Worm (Caenorhabditis elegans) whole organism, L4 larva: ENCODE results near the gene srg-29.

Experiments used
- F44E2.7 ChIP-seq: fragments of 200-800 bp; sonication (Bioruptor generic); IDR thresholded peaks from 2 replicates; pipeline ENCODE4 v2.1.2; 2022; ENCODE audit warnings: missing genetic modification characterization, missing compliant biosample characterization
- F49E8.2 ChIP-seq: sonication (generic microtip); optimal IDR thresholded peaks from 2 replicates; lab custom pipeline; 2016; ENCODE audit warnings: missing compliant biosample characterization, mild to moderate bottlenecking, missing genetic modification characterization, borderline replicate concordance
- T20F7.1 ChIP-seq: fragments of 200-800 bp; sonication (Bioruptor generic); optimal IDR thresholded peaks from 2 replicates; lab custom pipeline; 2018; ENCODE audit warnings: mild to moderate bottlenecking, missing genetic modification characterization, missing compliant biosample characterization
- Y105C5A.15 ChIP-seq: fragments of 200-800 bp; sonication (Bioruptor generic); IDR thresholded peaks from 2 replicates; pipeline ENCODE4 v1.3.6; 2022; ENCODE audit warnings: missing genetic modification characterization, missing compliant biosample characterization
- Y5F2A.4 ChIP-seq: fragments of 200-800 bp; sonication (Bioruptor generic); optimal IDR thresholded peaks from 2 replicates; lab custom pipeline; 2018; ENCODE audit warnings: mild to moderate bottlenecking, missing genetic modification characterization, missing compliant biosample characterization
- ZK546.5 ChIP-seq, 2 experiments: sonication (generic microtip); optimal IDR thresholded peaks; 2 replicates each; lab custom pipeline; 2017; ENCODE audit warnings: missing biosample characterization in 2 of 2, missing genetic modification characterization in 2 of 2
- aha-1 ChIP-seq: fragments of 150-350 bp; peaks from one replicate; lab custom pipeline; 2014; ENCODE audit warnings: missing biosample characterization, missing genetic modification characterization
- daf-12 ChIP-seq: fragments of 150-350 bp; optimal IDR thresholded peaks from 2 replicates; lab custom pipeline; 2014; ENCODE audit warnings: missing biosample characterization, missing genetic modification reagents, missing genetic modification characterization
- daf-16 ChIP-seq, 3 experiments: sonication (generic microtip); optimal IDR thresholded peaks; 2 replicates each; lab custom pipeline; 2016 to 2017; ENCODE audit warnings: missing genetic modification characterization in 3 of 3, missing genetic modification reagents in 3 of 3, mild to moderate bottlenecking in 2 of 3, missing compliant biosample characterization in 2 of 3, missing biosample characterization in 1 of 3, moderate library complexity in 1 of 3
- daf-19 ChIP-seq: fragments of 200-800 bp; sonication (Bioruptor generic); conservative IDR thresholded peaks from 2 replicates; pipeline ENCODE4 v1.3.6; 2022; ENCODE audit warnings: missing genetic modification characterization, missing compliant biosample characterization
- dmd-9 ChIP-seq: fragments of 200-800 bp; sonication (Bioruptor generic); IDR thresholded peaks from 2 replicates; pipeline ENCODE4 v1.3.6; 2022; ENCODE audit warnings: missing genetic modification reagents, missing genetic modification characterization, missing compliant biosample characterization
- duxl-1 ChIP-seq: sonication (generic microtip); optimal IDR thresholded peaks from 2 replicates; lab custom pipeline; 2016; ENCODE audit warnings: mild to moderate bottlenecking, missing genetic modification characterization, moderate library complexity, missing compliant biosample characterization; ENCODE audit not compliant: poor library complexity
- egl-27 ChIP-seq: sonication (generic microtip); optimal IDR thresholded peaks from 3 replicates; lab custom pipeline; 2017; ENCODE audit warnings: missing biosample characterization, missing genetic modification reagents, missing genetic modification characterization
- hif-1 ChIP-seq, 2 experiments: sonication (generic microtip); optimal IDR thresholded peaks; 2 replicates each; lab custom pipeline; 2016 to 2017; ENCODE audit warnings: missing compliant biosample characterization in 2 of 2, missing genetic modification characterization in 2 of 2, missing genetic modification reagents in 2 of 2, missing genotype in 2 of 2, mild to moderate bottlenecking in 1 of 2
- hlh-11 ChIP-seq: fragments of 200-800 bp; sonication (Bioruptor generic); optimal IDR thresholded peaks from 2 replicates; lab custom pipeline; 2018; ENCODE audit warnings: mild to moderate bottlenecking, missing genetic modification characterization, missing compliant biosample characterization
- hlh-30 ChIP-seq: sonication (generic microtip); optimal IDR thresholded peaks from 2 replicates; lab custom pipeline; 2017; ENCODE audit warnings: antibody characterized with exemption, mild to moderate bottlenecking, missing genetic modification characterization, missing compliant biosample characterization; ENCODE audit not compliant: insufficient read depth
- lin-1 ChIP-seq: fragments of 200-800 bp; sonication (Bioruptor generic); IDR thresholded peaks from 2 replicates; pipeline ENCODE4 v1.3.6; 2022; ENCODE audit warnings: missing genetic modification reagents, missing genetic modification characterization, missing compliant biosample characterization
- madf-5 ChIP-seq, 2 experiments: fragments of 200-800 bp; sonication (Bioruptor generic); IDR thresholded peaks; 2 replicates each; pipeline ENCODE4 v1.3.6; 2022; ENCODE audit warnings: missing compliant biosample characterization in 2 of 2, missing genetic modification characterization in 2 of 2
- mxl-3 ChIP-seq: fragments of 200-800 bp; sonication (Bioruptor generic); optimal IDR thresholded peaks from 2 replicates; lab custom pipeline; 2018; ENCODE audit warnings: mild to moderate bottlenecking, missing genetic modification characterization, missing compliant biosample characterization
- nhr-10 ChIP-seq: fragments of 150-350 bp; optimal IDR thresholded peaks from 2 replicates; lab custom pipeline; 2014; ENCODE audit warnings: missing biosample characterization, missing genetic modification characterization
- nhr-102 ChIP-seq: sonication (generic microtip); optimal IDR thresholded peaks from 2 replicates; lab custom pipeline; 2016; ENCODE audit warnings: mild to moderate bottlenecking, missing genetic modification characterization, moderate library complexity, missing compliant biosample characterization
- nhr-11 ChIP-seq: fragments of 150-350 bp; optimal IDR thresholded peaks from 2 replicates; lab custom pipeline; 2014; ENCODE audit warnings: missing biosample characterization, missing genetic modification characterization
- nhr-111 ChIP-seq: fragments of 200-800 bp; sonication (Bioruptor generic); optimal IDR thresholded peaks from 2 replicates; lab custom pipeline; 2018; ENCODE audit warnings: mild to moderate bottlenecking, missing genetic modification characterization, missing compliant biosample characterization
- nhr-237 ChIP-seq: sonication (generic microtip); optimal IDR thresholded peaks from 2 replicates; lab custom pipeline; 2017; ENCODE audit warnings: missing biosample characterization, missing genetic modification characterization
- nhr-41 ChIP-seq: fragments of 200-800 bp; sonication (Bioruptor generic); IDR thresholded peaks from 2 replicates; pipeline ENCODE4 v1.3.6; 2022; ENCODE audit warnings: missing genetic modification reagents, missing genetic modification characterization, missing compliant biosample characterization
- nhr-48 ChIP-seq: sonication (generic microtip); optimal IDR thresholded peaks from 2 replicates; lab custom pipeline; 2016; ENCODE audit warnings: mild to moderate bottlenecking, missing genetic modification characterization, missing compliant biosample characterization
- pha-4 ChIP-seq, 2 experiments: fragments of 150-350 bp in 1 of 2; fragments of 200-800 bp in 1 of 2; sonication (Bioruptor generic) in 1 of 2; IDR thresholded peaks in 1 of 2; optimal IDR thresholded peaks in 1 of 2; 2 replicates each; pipeline versions ENCODE4 v1.3.6 to Lab custom; 2014 to 2022; ENCODE audit warnings: missing genetic modification characterization in 2 of 2, missing genetic modification reagents in 2 of 2, missing biosample characterization in 1 of 2, missing compliant biosample characterization in 1 of 2
- saeg-2 ChIP-seq: fragments of 200-800 bp; sonication (Bioruptor generic); IDR thresholded peaks from 2 replicates; pipeline ENCODE4 v1.3.6; 2022; ENCODE audit warnings: missing genetic modification reagents, missing genetic modification characterization, missing compliant biosample characterization
- sdz-12 ChIP-seq: fragments of 200-800 bp; sonication (Bioruptor generic); optimal IDR thresholded peaks from 2 replicates; lab custom pipeline; 2018; ENCODE audit warnings: mild to moderate bottlenecking, missing genetic modification characterization, missing compliant biosample characterization
- snpc-1.2 ChIP-seq: fragments of 200-800 bp; sonication (Bioruptor generic); IDR thresholded peaks from 2 replicates; pipeline ENCODE4 v1.3.6; 2022; ENCODE audit warnings: missing genetic modification reagents, missing genetic modification characterization, missing compliant biosample characterization
- snpc-4 ChIP-seq: fragments of 150-350 bp; optimal IDR thresholded peaks from 2 replicates; lab custom pipeline; 2014; ENCODE audit warnings: missing biosample characterization, missing genetic modification characterization
- spr-3 ChIP-seq: fragments of 200-800 bp; sonication (Bioruptor generic); optimal IDR thresholded peaks from 2 replicates; lab custom pipeline; 2018; ENCODE audit warnings: mild to moderate bottlenecking, missing genetic modification characterization, missing compliant biosample characterization
- tag-97 ChIP-seq: fragments of 200-800 bp; sonication (Bioruptor generic); IDR thresholded peaks from 2 replicates; pipeline ENCODE4 v1.3.6; 2022; ENCODE audit warnings: missing genetic modification characterization, missing compliant biosample characterization
- unc-62 ChIP-seq, 3 experiments: fragments of 150-350 bp in 1 of 3; sonication (generic microtip); optimal IDR thresholded peaks in 2 of 3; peaks in 1 of 3; 1 replicate in 1 of 3; 2 replicates in 2 of 3; lab custom pipeline; 2014 to 2017; ENCODE audit warnings: missing biosample characterization in 3 of 3, missing genetic modification characterization in 3 of 3, missing genetic modification reagents in 3 of 3, missing genotype in 1 of 3
- zfp-3 ChIP-seq: fragments of 200-800 bp; sonication (Bioruptor generic); conservative IDR thresholded peaks from 2 replicates; pipeline ENCODE4 v1.3.6; 2022; ENCODE audit warnings: missing genetic modification reagents, missing genetic modification characterization, missing compliant biosample characterization
- ztf-11 ChIP-seq: fragments of 150-350 bp; optimal IDR thresholded peaks from 2 replicates; lab custom pipeline; 2014; ENCODE audit warnings: missing biosample characterization, missing genetic modification characterization

Gene srg-29

DNA sequence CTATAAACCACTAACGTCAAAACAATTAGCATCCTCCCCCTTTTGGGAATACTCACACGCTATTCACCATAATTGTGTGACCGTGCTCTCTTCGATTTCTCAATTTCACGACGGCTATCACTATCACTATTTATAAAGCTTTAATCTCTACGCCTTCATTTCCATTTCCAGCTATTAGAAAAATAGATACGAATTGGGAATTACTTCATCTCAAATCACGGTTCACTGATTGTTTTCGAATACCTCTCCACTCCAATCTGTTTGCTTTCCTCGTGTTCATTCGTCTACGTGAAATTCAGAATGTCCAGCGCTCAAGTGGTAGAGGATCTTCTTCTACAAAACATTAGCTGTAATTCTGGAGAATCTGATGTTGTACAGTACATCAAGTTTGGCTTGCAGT is at the start of gene srg-29:
Gene srg-29 (plus strand): TSS at position 301 of the 400 bp plus-strand sequence.
- no peak for TF ChIP-seq F44E2.7
- TF ChIP-seq aha-1: peak; percentile 30
- TF ChIP-seq nhr-41 (GFP tag; lab: Robert Waterston, UW): no peak
- no peak for TF ChIP-seq ztf-11
- no peak for TF ChIP-seq egl-27
- TF ChIP-seq madf-5 (GFP tag; IDR thresholded peaks at IDR 0.05; lab: Robert Waterston, UW): no peak
- no peak for TF ChIP-seq unc-62 (GFP tag; optimal IDR thresholded peaks at IDR 0.05 in 1 of 2; lab: Kevin White, UChicago)
- TF ChIP-seq unc-62 (tag; optimal IDR thresholded peaks at IDR 0.05; lab: Kevin White, UChicago): no peak

DNA sequence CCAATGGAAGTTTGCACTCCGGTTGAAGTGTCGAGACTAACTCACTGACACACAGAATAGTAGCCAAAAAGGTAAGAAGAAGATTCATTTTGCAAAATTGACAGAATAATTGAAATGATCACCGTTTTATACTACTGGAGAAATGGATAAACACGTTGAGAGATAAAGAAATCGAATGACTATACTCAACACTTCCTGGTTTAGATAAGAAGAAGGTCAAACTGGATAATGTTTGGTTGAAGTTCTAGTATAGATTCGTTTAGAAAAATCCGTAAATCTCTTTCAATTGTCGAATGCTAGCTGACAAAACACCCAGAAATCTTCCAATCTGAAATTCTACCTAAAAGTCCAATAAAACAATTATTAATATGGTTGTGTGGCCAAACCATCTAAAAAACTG is 49.7 kb upstream of the srg-29 start, which contains the start of gene Y49G5A.1:
Gene Y49G5A.1 (minus strand): TSS at position 101 of the 400 bp plus-strand sequence.
- no peak for TF ChIP-seq ZK546.5 (tag; optimal IDR thresholded peaks at IDR 0.05; lab: Kevin White, UChicago)
- no peak for TF ChIP-seq lin-1
- TF ChIP-seq T20F7.1 (GFP tag; lab: Kevin White, UChicago): no peak
- no peak for TF ChIP-seq egl-27
- TF ChIP-seq Y5F2A.4 (GFP tag; lab: Kevin White, UChicago): no peak
- TF ChIP-seq snpc-4: no peak
- no peak for TF ChIP-seq nhr-237 (tag; lab: Kevin White, UChicago)
- TF ChIP-seq saeg-2 (GFP tag; lab: Robert Waterston, UW): no peak
- TF ChIP-seq spr-3 (GFP tag; lab: Kevin White, UChicago): no peak
- TF ChIP-seq nhr-10 (tag; lab: Kevin White, UChicago): no peak
- no peak for TF ChIP-seq tag-97 (GFP tag; lab: Robert Waterston, UW)
- no peak for TF ChIP-seq nhr-111
- no peak for TF ChIP-seq Y105C5A.15 (GFP tag; lab: Robert Waterston, UW)
- TF ChIP-seq, all 104 proteins: peak for 0

DNA sequence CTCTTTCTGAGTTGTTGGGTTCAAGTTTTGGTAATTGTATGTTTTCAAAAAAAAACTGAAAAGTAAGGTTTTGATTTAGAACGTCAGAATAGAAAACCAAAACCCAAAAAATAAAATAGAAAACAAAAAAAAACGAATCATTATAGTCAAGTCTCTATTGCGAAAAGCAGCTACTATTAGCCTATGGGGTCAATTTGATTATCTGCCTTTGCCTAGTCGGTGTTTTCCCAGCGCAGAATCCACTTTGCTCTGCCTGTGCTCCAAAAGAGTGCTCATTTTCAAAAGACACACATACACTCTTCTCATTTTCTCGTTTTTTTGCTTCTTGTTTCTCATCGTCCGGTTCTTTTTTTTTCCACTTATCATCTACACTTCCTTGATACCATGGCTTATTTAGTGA is 48.3 kb upstream of the srg-29 start:
- TF ChIP-seq F49E8.2 (tag; lab: Kevin White, UChicago): no peak
- no peak for TF ChIP-seq duxl-1 (tag; lab: Kevin White, UChicago)
- TF ChIP-seq Y5F2A.4 (GFP tag; lab: Kevin White, UChicago): no peak
- no peak for TF ChIP-seq dmd-9 (GFP tag; lab: Robert Waterston, UW)
- no peak for TF ChIP-seq nhr-102 (tag; lab: Kevin White, UChicago)
- TF ChIP-seq daf-19 (GFP tag; lab: Robert Waterston, UW): no peak
- TF ChIP-seq snpc-1.2 (GFP tag; lab: Robert Waterston, UW): no peak
- no peak for TF ChIP-seq nhr-48 (tag; lab: Kevin White, UChicago)
- TF ChIP-seq mxl-3 (GFP tag; lab: Kevin White, UChicago): no peak
- TF ChIP-seq sdz-12: no peak
- no peak for TF ChIP-seq snpc-4

DNA sequence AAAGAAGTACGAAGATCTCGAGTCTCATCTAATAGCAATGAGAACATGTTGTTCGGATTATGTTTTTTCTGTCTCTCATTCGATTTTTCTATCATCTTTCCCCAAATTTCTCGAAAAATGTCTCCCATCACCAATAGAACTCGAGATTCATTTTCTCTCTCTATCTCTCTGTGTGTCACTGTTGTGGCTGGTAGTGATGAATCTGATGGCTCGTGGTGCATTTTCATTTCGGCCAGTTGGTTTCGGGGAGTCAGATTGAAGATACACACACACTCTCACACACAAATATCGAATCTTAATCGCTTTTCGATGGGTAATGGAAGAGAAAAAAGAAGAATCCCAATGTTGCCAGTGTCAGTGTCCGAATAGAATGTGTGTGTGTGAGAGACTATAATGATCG is 41.0 kb upstream of the srg-29 start:
- TF ChIP-seq daf-12 (tag; lab: Kevin White, UChicago) (no peak), hlh-30 (tag; lab: Kevin White, UChicago) (peak; percentile 24), daf-16 (GFP tag; optimal IDR thresholded peaks at IDR 0.05; lab: Kevin White, UChicago) (peak in 1 of 2 experiments; percentile 67), daf-16 (tag; optimal IDR thresholded peaks at IDR 0.05; lab: Kevin White, UChicago) (no peak), zfp-3 (GFP tag; lab: Robert Waterston, UW) (no peak), hlh-11 (peak; percentile 48), madf-5 (GFP tag; IDR thresholded peaks at IDR 0.05; lab: Robert Waterston, UW) (no peak), aha-1 (peak; percentile 79), nhr-11 (tag; lab: Kevin White, UChicago) (peak; percentile 72), nhr-111 (no peak), pha-4 (GFP tag; IDR thresholded peaks at IDR 0.05; lab: Robert Waterston, UW) (no peak), pha-4 (tag; optimal IDR thresholded peaks at IDR 0.05; lab: Kevin White, UChicago) (no peak), hif-1 (tag; optimal IDR thresholded peaks at IDR 0.05; lab: Kevin White, UChicago) (peak in 1 of 2 experiments; percentile 44)
